Fruit fly (Drosophila melanogaster): ENCODE data around the gene CG12590.

DNA sequence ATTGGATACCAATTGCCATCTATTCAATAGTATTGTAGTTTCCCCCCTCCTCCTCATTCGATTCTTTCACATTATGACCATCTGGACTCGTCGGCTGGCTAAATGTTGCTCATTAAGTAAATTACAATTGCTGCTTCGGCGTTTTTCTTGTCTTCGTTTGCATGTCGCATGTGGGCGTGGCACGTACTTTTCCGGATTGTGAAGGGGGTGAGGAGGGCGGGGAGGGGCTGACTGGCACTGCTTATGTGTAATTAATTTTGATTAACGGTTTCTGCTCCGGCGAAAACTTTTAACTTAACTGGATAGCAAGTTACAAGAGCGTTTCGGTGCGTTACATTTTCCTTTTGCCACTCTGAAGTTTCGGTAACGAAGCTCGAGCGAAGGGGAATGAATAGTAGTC is 44.0 kb upstream of the CG12590 start:
- TF ChIP-seq Sox14 (GFP tag; optimal IDR thresholded peaks at IDR 0.05), result no peak
- TF ChIP-seq spab (GFP tag; optimal IDR thresholded peaks at IDR 0.05), result no peak
- no peak for TF ChIP-seq Ets21C (GFP tag; optimal IDR thresholded peaks at IDR 0.05)
- TF ChIP-seq CG8119 (GFP tag; IDR thresholded peaks at IDR 0.05), result no peak
- no peak for TF ChIP-seq CG3032 (tag; optimal IDR thresholded peaks at IDR 0.05)
- no peak for TF ChIP-seq CG6792 (GFP tag; optimal IDR thresholded peaks at IDR 0.05)
- TF ChIP-seq Eip93F (GFP tag; optimal IDR thresholded peaks at IDR 0.05), result no peak
- TF ChIP-seq acj6 (GFP tag; optimal IDR thresholded peaks at IDR 0.05), result no peak
- no peak for TF ChIP-seq eg (GFP tag; IDR thresholded peaks at IDR 0.05)

Measured in whole organism, prepupa.